Worm (Caenorhabditis elegans): Measurements from ENCODE around the gene gid-2.

DNA sequence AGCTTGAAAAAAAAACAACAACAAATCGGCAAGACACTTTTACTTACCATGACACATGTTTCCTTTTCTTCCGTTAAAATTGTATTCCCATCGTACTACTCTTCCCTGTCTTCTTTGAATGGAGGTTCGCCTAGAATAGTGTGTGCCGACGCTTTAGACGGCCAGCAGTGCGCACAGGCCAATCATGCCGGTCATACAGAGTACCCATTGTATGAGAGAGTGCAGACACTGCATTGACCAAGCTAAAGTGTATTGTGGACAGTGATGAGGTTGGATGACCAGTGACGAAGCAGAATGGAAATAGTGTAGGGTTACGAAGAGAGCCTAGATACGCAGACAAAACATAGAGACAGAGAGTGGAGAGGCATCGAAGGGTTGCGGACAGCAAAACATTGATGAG, 36.9 kb downstream of the gid-2 start, which contains the start of gene dhhc-9:
- TF ChIP-seq fos-1 (tag; optimal IDR thresholded peaks at IDR 0.05) = peak; percentile 86
- no peak for TF ChIP-seq ama-1 (optimal IDR thresholded peaks at IDR 0.05)
- no peak for TF ChIP-seq peb-1 (tag; optimal IDR thresholded peaks at IDR 0.05)
- no peak for TF ChIP-seq crh-2 (tag; optimal IDR thresholded peaks at IDR 0.05)
- peak in 1 of 2 experiments; percentile 24 for TF ChIP-seq mdl-1 (tag; optimal IDR thresholded peaks at IDR 0.05)
- TF ChIP-seq unc-55 (GFP tag; optimal IDR thresholded peaks at IDR 0.05) = peak; percentile 35
- no peak for TF ChIP-seq ztf-11 (tag; optimal IDR thresholded peaks at IDR 0.05)
- TF ChIP-seq nhr-237 (tag; optimal IDR thresholded peaks at IDR 0.05) = no peak
- peak; percentile 65 for TF ChIP-seq nhr-129 (tag; optimal IDR thresholded peaks at IDR 0.05)
